Fruit fly (Drosophila melanogaster): ENCODE measurements around the gene CG31436.

CG31436 gene

dm6 chr3R:25265589-25266201, 38.2 kb upstream of the CG31436 start, which contains the start of the genes GlnRS and RIOK2:
Gene GlnRS, minus strand, starts transcription at chr3R:25265721.
Gene RIOK2, plus strand, starts transcription at chr3R:25265844.
- no peak for TF ChIP-seq Dif (GFP tag; optimal IDR thresholded peaks at IDR 0.05; ENCODE audit: partially characterized antibody)
- TF ChIP-seq dmrt93B (GFP tag; optimal IDR thresholded peaks at IDR 0.05), result no peak
- no peak for TF ChIP-seq foxo (GFP tag; optimal IDR thresholded peaks at IDR 0.05)
- no peak for TF ChIP-seq brk (GFP tag; optimal IDR thresholded peaks at IDR 0.05)
- TF ChIP-seq br (GFP tag; optimal IDR thresholded peaks at IDR 0.05), result no peak
- no peak for TF ChIP-seq tai (GFP tag; optimal IDR thresholded peaks at IDR 0.05)
- no peak for TF ChIP-seq dsf (GFP tag; optimal IDR thresholded peaks at IDR 0.05; ENCODE audit: borderline replicate concordance)
- no peak for TF ChIP-seq fru (GFP tag; optimal IDR thresholded peaks at IDR 0.05)
- no peak for TF ChIP-seq OdsH (GFP tag; optimal IDR thresholded peaks at IDR 0.05)
- no peak for TF ChIP-seq Jra (GFP tag; optimal IDR thresholded peaks at IDR 0.05)
- TF ChIP-seq CG32264 (GFP tag; optimal IDR thresholded peaks at IDR 0.05), result no peak
- TF ChIP-seq Dfd (GFP tag; optimal IDR thresholded peaks at IDR 0.05), result no peak
- TF ChIP-seq Hnf4 (GFP tag; optimal IDR thresholded peaks at IDR 0.05), result no peak
- no peak for TF ChIP-seq h (GFP tag; optimal IDR thresholded peaks at IDR 0.05)
- no peak for TF ChIP-seq sv (GFP tag; optimal IDR thresholded peaks at IDR 0.05)
- TF ChIP-seq CG9705 (GFP tag; optimal IDR thresholded peaks at IDR 0.05), result no peak
- TF ChIP-seq jim (GFP tag; optimal IDR thresholded peaks at IDR 0.05), result no peak
- TF ChIP-seq sage (GFP tag; optimal IDR thresholded peaks at IDR 0.05), result no peak
- no peak for TF ChIP-seq CrebA (GFP tag; optimal IDR thresholded peaks at IDR 0.05; ENCODE audit: borderline replicate concordance)
- TF ChIP-seq rgr (GFP tag; optimal IDR thresholded peaks at IDR 0.05), result no peak
- TF ChIP-seq psq (GFP tag; optimal IDR thresholded peaks at IDR 0.05), result no peak
- peak; percentile 75 for TF ChIP-seq Myc (optimal IDR thresholded peaks at IDR 0.05)
- no peak for TF ChIP-seq HLH106 (tag; optimal IDR thresholded peaks at IDR 0.05)
- no peak for TF ChIP-seq dl (GFP tag; optimal IDR thresholded peaks at IDR 0.05; ENCODE audit: insufficient read depth in 1 of 2, partially characterized antibody in 2 of 2)
- TF ChIP-seq Hr83 (GFP tag; optimal IDR thresholded peaks at IDR 0.05; ENCODE audit: poor library complexity, severe bottlenecking), result no peak
- no peak for TF ChIP-seq GATAd (GFP tag; optimal IDR thresholded peaks at IDR 0.05)
- no peak for TF ChIP-seq woc (GFP tag; optimal IDR thresholded peaks at IDR 0.05)
- peak; percentile 13 for TF ChIP-seq Sp1 (GFP tag; optimal IDR thresholded peaks at IDR 0.05)
- peak; percentile 79 for TF ChIP-seq Hr78 (GFP tag; optimal IDR thresholded peaks at IDR 0.05)
- peak; percentile 100 for TF ChIP-seq N (GFP tag; optimal IDR thresholded peaks at IDR 0.05)
- no peak for TF ChIP-seq Rel (GFP tag; optimal IDR thresholded peaks at IDR 0.05)
- peak; percentile 54 for TF ChIP-seq Rel (tag; optimal IDR thresholded peaks at IDR 0.05)
- no peak for TF ChIP-seq ey (GFP tag; optimal IDR thresholded peaks at IDR 0.05)
- TF ChIP-seq lola (GFP tag; optimal IDR thresholded peaks at IDR 0.05), result no peak
- no peak for TF ChIP-seq pan (optimal IDR thresholded peaks at IDR 0.05)
- no peak for TF ChIP-seq Mio (GFP tag; optimal IDR thresholded peaks at IDR 0.05)
- TF ChIP-seq Vsx2 (GFP tag; optimal IDR thresholded peaks at IDR 0.05; ENCODE audit: partially characterized antibody), result no peak
- TF ChIP-seq Abd-B (GFP tag; optimal IDR thresholded peaks at IDR 0.05), result peak; percentile 59

- TF ChIP-seq Vsx2 (GFP tag; optimal IDR thresholded peaks at IDR 0.05; ENCODE audit: partially characterized antibody) (no peak), tai (GFP tag; optimal IDR thresholded peaks at IDR 0.05) (no peak), h (GFP tag; optimal IDR thresholded peaks at IDR 0.05) (no peak), brk (GFP tag; optimal IDR thresholded peaks at IDR 0.05) (no peak), OdsH (GFP tag; optimal IDR thresholded peaks at IDR 0.05) (no peak), Dif (GFP tag; optimal IDR thresholded peaks at IDR 0.05; ENCODE audit: partially characterized antibody) (no peak), lola (GFP tag; optimal IDR thresholded peaks at IDR 0.05) (no peak), GATAd (GFP tag; optimal IDR thresholded peaks at IDR 0.05) (no peak), Abd-B (GFP tag; optimal IDR thresholded peaks at IDR 0.05) (no peak), Rel (GFP tag; optimal IDR thresholded peaks at IDR 0.05) (no peak), Rel (tag; optimal IDR thresholded peaks at IDR 0.05) (no peak), ey (GFP tag; optimal IDR thresholded peaks at IDR 0.05) (no peak), CG32264 (GFP tag; optimal IDR thresholded peaks at IDR 0.05) (no peak), CG9705 (GFP tag; optimal IDR thresholded peaks at IDR 0.05) (no peak), fru (GFP tag; optimal IDR thresholded peaks at IDR 0.05) (no peak), Jra (GFP tag; optimal IDR thresholded peaks at IDR 0.05) (no peak), Dfd (GFP tag; optimal IDR thresholded peaks at IDR 0.05) (no peak), rgr (GFP tag; optimal IDR thresholded peaks at IDR 0.05) (no peak), foxo (GFP tag; optimal IDR thresholded peaks at IDR 0.05) (no peak)
Observed at dm6 chr3R:25266751-25267150, 37.2 kb upstream of the CG31436 start.
